Worm (Caenorhabditis elegans) whole organism, L4 larva: ENCODE data around the gene tmem-258.

Experiments used
- aha-1 ChIP-seq: fragments of 150-350 bp; peaks from one replicate; lab custom pipeline; 2014; ENCODE audit warnings: missing biosample characterization, missing genetic modification characterization
- fos-1 ChIP-seq: fragments of 150-350 bp; optimal IDR thresholded peaks from 2 replicates; lab custom pipeline; 2014; ENCODE audit warnings: missing biosample characterization, missing genetic modification characterization
- lin-39 ChIP-seq: fragments of 150-350 bp; optimal IDR thresholded peaks from 2 replicates; lab custom pipeline; 2014; ENCODE audit warnings: missing biosample characterization, missing genetic modification reagents, missing genetic modification characterization
- nhr-111 ChIP-seq: fragments of 200-800 bp; sonication (Bioruptor generic); optimal IDR thresholded peaks from 2 replicates; lab custom pipeline; 2018; ENCODE audit warnings: mild to moderate bottlenecking, missing genetic modification characterization, missing compliant biosample characterization
- nhr-28 ChIP-seq: fragments of 150-350 bp; optimal IDR thresholded peaks from 2 replicates; lab custom pipeline; 2014; ENCODE audit warnings: missing biosample characterization, missing genetic modification characterization
- nhr-42 ChIP-seq: fragments of 200-800 bp; sonication (Bioruptor generic); IDR thresholded peaks from 2 replicates; pipeline ENCODE4 v1.3.6; 2022; ENCODE audit warnings: missing genetic modification characterization, missing compliant biosample characterization
- pha-4 ChIP-seq, 2 experiments: fragments of 150-350 bp in 1 of 2; fragments of 200-800 bp in 1 of 2; sonication (Bioruptor generic) in 1 of 2; IDR thresholded peaks in 1 of 2; optimal IDR thresholded peaks in 1 of 2; 2 replicates each; pipeline versions ENCODE4 v1.3.6 to Lab custom; 2014 to 2022; ENCODE audit warnings: missing genetic modification characterization in 2 of 2, missing genetic modification reagents in 2 of 2, missing biosample characterization in 1 of 2, missing compliant biosample characterization in 1 of 2
- tra-1 ChIP-seq: fragments of 200-800 bp; sonication (Bioruptor generic); IDR thresholded peaks from 2 replicates; pipeline ENCODE4 v1.3.6; 2022; ENCODE audit warnings: missing genetic modification reagents, missing genetic modification characterization, missing compliant biosample characterization

- TF ChIP-seq nhr-42 (GFP tag; lab: Robert Waterston, UW) (no peak), aha-1 (tag; lab: Kevin White, UChicago) (no peak), tra-1 (GFP tag; lab: Robert Waterston, UW) (no peak), pha-4 (GFP tag; IDR thresholded peaks at IDR 0.05; lab: Robert Waterston, UW) (no peak), pha-4 (tag; optimal IDR thresholded peaks at IDR 0.05; lab: Kevin White, UChicago) (no peak), fos-1 (no peak), nhr-28 (tag; lab: Kevin White, UChicago) (no peak), nhr-111 (GFP tag; lab: Kevin White, UChicago) (no peak), lin-39 (no peak)
These were observed 21.7 kb downstream of the tmem-258 start, which contains the start of gene mys-1 for ce11 chrV:7084612-7085139.
